Worm (Caenorhabditis elegans) whole organism, young adult: Measurements from ENCODE around the gene cutl-24.

Experiments used
- B0261.1 ChIP-seq: sonication (generic microtip); optimal IDR thresholded peaks from 2 replicates; lab custom pipeline; 2016; ENCODE audit warnings: mild to moderate bottlenecking, missing genetic modification characterization, moderate library complexity, missing compliant biosample characterization
- F57A8.1 ChIP-seq: fragments of 200-800 bp; sonication (Bioruptor generic); optimal IDR thresholded peaks from 2 replicates; lab custom pipeline; 2018; ENCODE audit warnings: mild to moderate bottlenecking, missing genetic modification characterization, moderate library complexity, missing compliant biosample characterization
- ets-4 ChIP-seq: fragments of 200-800 bp; sonication (Bioruptor generic); optimal IDR thresholded peaks from 2 replicates; lab custom pipeline; 2018; ENCODE audit warnings: mild to moderate bottlenecking, missing genetic modification characterization, missing compliant biosample characterization
- madf-3 ChIP-seq: fragments of 200-800 bp; sonication (Bioruptor generic); IDR thresholded peaks from 2 replicates; pipeline ENCODE4 v1.3.6; 2022; ENCODE audit warnings: missing genetic modification reagents, missing genetic modification characterization, missing compliant biosample characterization
- nhr-120 ChIP-seq: fragments of 200-800 bp; sonication (Bioruptor generic); IDR thresholded peaks from 2 replicates; pipeline ENCODE4 v1.3.6; 2022; ENCODE audit warnings: missing genetic modification characterization, missing compliant biosample characterization
- pbrm-1 ChIP-seq: fragments of 200-800 bp; sonication (Bioruptor generic); IDR thresholded peaks from 2 replicates; pipeline ENCODE4 v1.3.6; 2022; ENCODE audit warnings: missing genetic modification reagents, missing genetic modification characterization, missing compliant biosample characterization
- snpc-4 ChIP-seq, 5 experiments: fragments of 150-350 bp in 1 of 5; sonication (generic microtip) in 4 of 5; optimal IDR thresholded peaks; 2 replicates each; lab custom pipeline; 2014 to 2018; ENCODE audit warnings: missing genetic modification characterization in 5 of 5, missing biosample characterization in 3 of 5, antibody characterized with exemption in 2 of 5, mild to moderate bottlenecking in 2 of 5, missing compliant biosample characterization in 2 of 5, missing genotype in 2 of 5, moderate library complexity in 2 of 5, missing genetic modification reagents in 1 of 5
- unc-62 ChIP-seq: fragments of 150-350 bp; optimal IDR thresholded peaks from 2 replicates; lab custom pipeline; 2014; ENCODE audit warnings: missing biosample characterization, missing genetic modification reagents, missing genetic modification characterization
- ztf-26 ChIP-seq: sonication (generic microtip); optimal IDR thresholded peaks from 2 replicates; lab custom pipeline; 2017; ENCODE audit warnings: missing genetic modification characterization, missing compliant biosample characterization

- TF ChIP-seq ets-4 (GFP tag; lab: Kevin White, UChicago) (no peak), madf-3 (GFP tag; lab: Robert Waterston, UW) (no peak), snpc-4 (GFP tag; optimal IDR thresholded peaks at IDR 0.05; lab: Kevin White, UChicago) (no peak), snpc-4 (tag; optimal IDR thresholded peaks at IDR 0.05; lab: Kevin White, UChicago) (no peak), unc-62 (GFP tag; lab: Kevin White, UChicago) (no peak), nhr-120 (GFP tag; lab: Robert Waterston, UW) (no peak), F57A8.1 (no peak), B0261.1 (tag; lab: Kevin White, UChicago) (no peak), pbrm-1 (no peak), ztf-26 (tag; lab: Kevin White, UChicago) (no peak)
These were observed 43.0 kb downstream of the cutl-24 start, which contains the start of gene Y38C1AA.1 for ce11 chrIV:207885-208284.
